Fruit fly (Drosophila melanogaster) Kc167 (cell line): ENCODE measurements around the gene CG13609.

ENCODE experiments used
- Myc ChIP-seq: fragments of >200 bp; optimal IDR thresholded peaks from 2 replicates; lab custom pipeline; 2017; ENCODE audit warnings: missing external identifiers
- h ChIP-seq: fragments of >200 bp; optimal IDR thresholded peaks from 3 replicates; lab custom pipeline; 2018; ENCODE audit warnings: missing external identifiers
- insv ChIP-seq: fragments of >200 bp; optimal IDR thresholded peaks from 3 replicates; lab custom pipeline; 2018; ENCODE audit warnings: missing external identifiers
- psq ChIP-seq: fragments of >200 bp; optimal IDR thresholded peaks from 2 replicates; lab custom pipeline; 2017; ENCODE audit warnings: missing external identifiers
- ttk ChIP-seq: sonication (Bioruptor generic); optimal IDR thresholded peaks from 2 replicates; lab custom pipeline; 2017; ENCODE audit warnings: missing external identifiers

DNA sequence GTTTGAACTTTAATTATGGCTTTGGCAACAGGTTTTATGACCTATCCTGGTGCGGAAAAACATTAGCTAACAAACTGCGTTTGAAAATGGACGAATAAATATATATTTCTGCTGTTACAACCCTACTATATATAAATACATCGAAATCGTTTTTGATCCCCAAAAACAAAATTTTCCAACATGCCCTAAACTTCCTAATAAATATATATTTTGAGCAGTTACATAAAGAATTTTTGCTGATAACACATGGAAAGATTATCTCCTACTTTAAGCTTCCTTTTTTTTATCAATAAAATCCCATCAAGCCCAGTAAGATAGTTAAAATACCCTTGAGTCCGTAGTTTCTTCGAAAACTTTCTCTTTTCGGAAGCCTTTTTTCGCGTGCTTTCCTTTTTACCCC lies 7.7 kb upstream of the CG13609 start:
- no peak for TF ChIP-seq Myc (lab: Kevin White, UChicago)
- TF ChIP-seq h: no peak
- no peak for TF ChIP-seq insv
- TF ChIP-seq psq (lab: Kevin White, UChicago): no peak
- no peak for TF ChIP-seq ttk (lab: Kevin White, UChicago)
